Worm (Caenorhabditis elegans) whole organism, L4/young adult: ENCODE results near the gene D1086.19.
"Not testable (repeated sequence)": the region's sequence is repeated elsewhere in the genome, so short reads cannot be mapped to it uniquely, and the experiment has no call there.

Experiments
- W03F9.2 ChIP-seq: fragments of 150-350 bp; optimal IDR thresholded peaks from 2 replicates; lab custom pipeline; 2014; ENCODE audit warnings: missing biosample characterization, missing genetic modification characterization
- dao-5 ChIP-seq: sonication (generic microtip); optimal IDR thresholded peaks from 2 replicates; lab custom pipeline; 2016; ENCODE audit warnings: missing genotype, missing genetic modification characterization, moderate library complexity, missing compliant biosample characterization
- him-1 ChIP-seq: sonication (generic microtip); optimal IDR thresholded peaks from 2 replicates; lab custom pipeline; 2016; ENCODE audit warnings: missing genotype, missing genetic modification reagents, missing genetic modification characterization, missing compliant biosample characterization

Gene D1086.19

ce11 chrV:14088051-14088450 lies at the start of gene D1086.19:
Gene D1086.19, plus strand, starts transcription at chrV:14088351.
- TF ChIP-seq him-1 (tag; lab: Kevin White, UChicago) (no peak), dao-5 (tag; lab: Kevin White, UChicago) (no peak), W03F9.2 (tag; lab: Kevin White, UChicago) (no peak)

ce11 chrV:14049274-14049673 lies 38.9 kb upstream of the D1086.19 start, which contains the start of gene F58D12.1:
Gene F58D12.1, plus strand, starts transcription at chrV:14049574.
- not testable (repeated sequence) for TF ChIP-seq dao-5, W03F9.2, him-1 (tag; lab: Kevin White, UChicago)

ce11 chrV:14055097-14055496 lies 33.1 kb upstream of the D1086.19 start:
- TF ChIP-seq him-1 (tag; lab: Kevin White, UChicago) (peak; percentile 65), W03F9.2 (tag; lab: Kevin White, UChicago) (peak; percentile 71)

- no peak for TF ChIP-seq W03F9.2 (tag; lab: Kevin White, UChicago)
- no peak for TF ChIP-seq him-1 (tag; lab: Kevin White, UChicago)
- no peak for TF ChIP-seq dao-5 (tag; lab: Kevin White, UChicago)
Measured at ce11 chrV:14057540-14057939, 30.6 kb upstream of the D1086.19 start, which contains the start of gene F58D12.3. Gene F58D12.3, plus strand, starts transcription at chrV:14057840.

- TF ChIP-seq dao-5 (tag; lab: Kevin White, UChicago), result no peak
- no peak for TF ChIP-seq him-1 (tag; lab: Kevin White, UChicago)
- no peak for TF ChIP-seq W03F9.2 (tag; lab: Kevin White, UChicago)
Measured at ce11 chrV:14063980-14064379, 24.2 kb upstream of the D1086.19 start.

ce11 chrV:14064422-14064821 lies 23.7 kb upstream of the D1086.19 start, which contains the start of gene D1086.21:
Gene D1086.21, plus strand, starts transcription at chrV:14064722.
- TF ChIP-seq W03F9.2 (tag; lab: Kevin White, UChicago) (no peak), him-1 (tag; lab: Kevin White, UChicago) (no peak), dao-5 (tag; lab: Kevin White, UChicago) (no peak)

- TF ChIP-seq him-1 (tag; lab: Kevin White, UChicago) (no peak), dao-5 (tag; lab: Kevin White, UChicago) (no peak), W03F9.2 (tag; lab: Kevin White, UChicago) (no peak)
Measured at ce11 chrV:14067816-14068296, 20.3 kb upstream of the D1086.19 start, which contains the start of gene D1086.17. Gene D1086.17, plus strand, starts transcription at chrV:14067866.

ce11 chrV:14069899-14070298 lies 18.3 kb upstream of the D1086.19 start:
- TF ChIP-seq dao-5 (tag; lab: Kevin White, UChicago) (no peak), W03F9.2 (tag; lab: Kevin White, UChicago) (no peak), him-1 (tag; lab: Kevin White, UChicago) (no peak)

- TF ChIP-seq W03F9.2 (tag; lab: Kevin White, UChicago), result no peak
- no peak for TF ChIP-seq him-1 (tag; lab: Kevin White, UChicago)
- no peak for TF ChIP-seq dao-5 (tag; lab: Kevin White, UChicago)
Measured at ce11 chrV:14074160-14074559, 14.0 kb upstream of the D1086.19 start, which contains the start of gene D1086.11. Gene D1086.11, plus strand, starts transcription at chrV:14074460.

- TF ChIP-seq dao-5 (tag; lab: Kevin White, UChicago) (no peak), him-1 (tag; lab: Kevin White, UChicago) (no peak), W03F9.2 (tag; lab: Kevin White, UChicago) (no peak)
Measured at ce11 chrV:14079501-14079900, 8.7 kb upstream of the D1086.19 start, which contains the start of gene D1086.6. Gene D1086.6, plus strand, starts transcription at chrV:14079801.

ce11 chrV:14082453-14082852 lies 5.7 kb upstream of the D1086.19 start, which contains the start of gene D1086.10:
Gene D1086.10, plus strand, starts transcription at chrV:14082753.
- TF ChIP-seq dao-5 (tag; lab: Kevin White, UChicago) (no peak), him-1 (tag; lab: Kevin White, UChicago) (no peak), W03F9.2 (tag; lab: Kevin White, UChicago) (no peak)

ce11 chrV:14083970-14084369 lies 4.2 kb upstream of the D1086.19 start, which contains the start of gene D1086.7:
Gene D1086.7, plus strand, starts transcription at chrV:14084270.
- TF ChIP-seq dao-5 (tag; lab: Kevin White, UChicago) (no peak), W03F9.2 (tag; lab: Kevin White, UChicago) (no peak), him-1 (tag; lab: Kevin White, UChicago) (no peak)

- TF ChIP-seq dao-5 (tag; lab: Kevin White, UChicago) (no peak), him-1 (tag; lab: Kevin White, UChicago) (no peak), W03F9.2 (tag; lab: Kevin White, UChicago) (no peak)
Measured at ce11 chrV:14085589-14085988, 2.6 kb upstream of the D1086.19 start, which contains the start of gene D1086.18. Gene D1086.18, plus strand, starts transcription at chrV:14085889.
